Fruit fly (Drosophila melanogaster): ENCODE measurements around the gene Wnt6.

Gene Wnt6

dm6 chr2L:7315523-7315922, 18.0 kb upstream of the Wnt6 start:
- TF ChIP-seq CG34367 (tag; optimal IDR thresholded peaks at IDR 0.05) (no peak), rn (GFP tag; IDR thresholded peaks at IDR 0.05) (no peak), gl (tag; optimal IDR thresholded peaks at IDR 0.05) (no peak), CG12605 (GFP tag; IDR thresholded peaks at IDR 0.05) (no peak), EcR (GFP tag; optimal IDR thresholded peaks at IDR 0.05) (no peak), CG4496 (GFP tag; IDR thresholded peaks at IDR 0.05) (no peak), CG9948 (tag; optimal IDR thresholded peaks at IDR 0.05) (no peak), CG8301 (tag; optimal IDR thresholded peaks at IDR 0.05) (no peak), CG13204 (GFP tag; optimal IDR thresholded peaks at IDR 0.05) (no peak), CG8159 (tag; optimal IDR thresholded peaks at IDR 0.05) (no peak), fd96Ca (GFP tag; IDR thresholded peaks at IDR 0.05) (no peak), CG14655 (GFP tag; optimal IDR thresholded peaks at IDR 0.05) (no peak), Snoo (tag; optimal IDR thresholded peaks at IDR 0.05) (no peak), CG17806 (tag; optimal IDR thresholded peaks at IDR 0.05) (no peak), Ets98B (GFP tag; IDR thresholded peaks at IDR 0.05) (no peak), CG32121 (GFP tag; IDR thresholded peaks at IDR 0.05) (no peak), D1 (tag; optimal IDR thresholded peaks at IDR 0.05) (no peak), CG10348 (GFP tag; IDR thresholded peaks at IDR 0.05) (no peak), Pif1A (GFP tag; optimal IDR thresholded peaks at IDR 0.05) (no peak)

- TF ChIP-seq Pif1A (GFP tag; optimal IDR thresholded peaks at IDR 0.05) (peak; percentile 10), CG17806 (tag; optimal IDR thresholded peaks at IDR 0.05) (peak; percentile 5), Pif1B (GFP tag; optimal IDR thresholded peaks at IDR 0.05) (no peak), rn (GFP tag; IDR thresholded peaks at IDR 0.05) (no peak), CG8159 (tag; optimal IDR thresholded peaks at IDR 0.05) (peak; percentile 18), Ets98B (GFP tag; IDR thresholded peaks at IDR 0.05) (no peak), CG4496 (GFP tag; IDR thresholded peaks at IDR 0.05) (no peak), fd96Ca (GFP tag; IDR thresholded peaks at IDR 0.05) (no peak), CG9948 (tag; optimal IDR thresholded peaks at IDR 0.05) (peak; percentile 4), Snoo (tag; optimal IDR thresholded peaks at IDR 0.05) (peak; percentile 19), gl (tag; optimal IDR thresholded peaks at IDR 0.05) (no peak)
Observed at dm6 chr2L:7319335-7319734, 14.2 kb upstream of the Wnt6 start.

dm6 chr2L:7319914-7320313, 13.6 kb upstream of the Wnt6 start:
- peak; percentile 76 for TF ChIP-seq CG13204 (GFP tag; optimal IDR thresholded peaks at IDR 0.05)
- peak; percentile 48 for TF ChIP-seq Pif1B (GFP tag; optimal IDR thresholded peaks at IDR 0.05)
- peak; percentile 9; the same call in 1 of the 2 replicates for TF ChIP-seq rn (GFP tag; IDR thresholded peaks at IDR 0.05)
- TF ChIP-seq EcR (GFP tag; optimal IDR thresholded peaks at IDR 0.05): peak; percentile 80
- TF ChIP-seq CG9948 (tag; optimal IDR thresholded peaks at IDR 0.05): peak; percentile 52
- TF ChIP-seq Ets98B (GFP tag; IDR thresholded peaks at IDR 0.05): no peak
- TF ChIP-seq fd96Ca (GFP tag; IDR thresholded peaks at IDR 0.05): 0 out of 3 replicates have a peak, but pooled peaks have one; percentile 7
- peak; percentile 64 for TF ChIP-seq CG15710 (tag; optimal IDR thresholded peaks at IDR 0.05)
- TF ChIP-seq CG14655 (GFP tag; optimal IDR thresholded peaks at IDR 0.05): peak; percentile 21
- TF ChIP-seq Snoo (tag; optimal IDR thresholded peaks at IDR 0.05): peak; percentile 74
- peak; percentile 65 for TF ChIP-seq CG8159 (tag; optimal IDR thresholded peaks at IDR 0.05)
- TF ChIP-seq CG10348 (GFP tag; IDR thresholded peaks at IDR 0.05): no peak
- TF ChIP-seq CG34367 (tag; optimal IDR thresholded peaks at IDR 0.05): peak; percentile 57
- peak; percentile 14 for TF ChIP-seq gl (tag; optimal IDR thresholded peaks at IDR 0.05)
- no peak for TF ChIP-seq CG8301 (tag; optimal IDR thresholded peaks at IDR 0.05)
- peak; percentile 35 for TF ChIP-seq Pif1A (GFP tag; optimal IDR thresholded peaks at IDR 0.05)
- TF ChIP-seq D1 (tag; optimal IDR thresholded peaks at IDR 0.05): no peak
- TF ChIP-seq CG17806 (tag; optimal IDR thresholded peaks at IDR 0.05): peak; percentile 56
- 0 out of 2 replicates have a peak, but pooled peaks have one; percentile 17 for TF ChIP-seq CG12605 (GFP tag; IDR thresholded peaks at IDR 0.05)

dm6 chr2L:7321110-7321509, 12.4 kb upstream of the Wnt6 start:
- TF ChIP-seq CG9948 (tag; optimal IDR thresholded peaks at IDR 0.05) (peak; percentile 73), CG13204 (GFP tag; optimal IDR thresholded peaks at IDR 0.05) (peak; percentile 30), CG4496 (GFP tag; IDR thresholded peaks at IDR 0.05) (peak; percentile 28; the same call in 1 of the 3 replicates), EcR (GFP tag; optimal IDR thresholded peaks at IDR 0.05) (peak; percentile 72), CG17806 (tag; optimal IDR thresholded peaks at IDR 0.05) (peak; percentile 81), Ets98B (GFP tag; IDR thresholded peaks at IDR 0.05) (no peak), Snoo (tag; optimal IDR thresholded peaks at IDR 0.05) (peak; percentile 65), CG12605 (GFP tag; IDR thresholded peaks at IDR 0.05) (peak; percentile 35; the same call in 1 of the 2 replicates), CG8159 (tag; optimal IDR thresholded peaks at IDR 0.05) (peak; percentile 81), Pif1B (GFP tag; optimal IDR thresholded peaks at IDR 0.05) (peak; percentile 65), CG8301 (tag; optimal IDR thresholded peaks at IDR 0.05) (no peak), fd96Ca (GFP tag; IDR thresholded peaks at IDR 0.05) (no peak), CG14655 (GFP tag; optimal IDR thresholded peaks at IDR 0.05) (peak; percentile 50), gl (tag; optimal IDR thresholded peaks at IDR 0.05) (peak; percentile 46), D1 (tag; optimal IDR thresholded peaks at IDR 0.05) (peak; percentile 13), CG32121 (GFP tag; IDR thresholded peaks at IDR 0.05) (no peak), CG15710 (tag; optimal IDR thresholded peaks at IDR 0.05) (peak; percentile 84), rn (GFP tag; IDR thresholded peaks at IDR 0.05) (no peak), CG10348 (GFP tag; IDR thresholded peaks at IDR 0.05) (no peak), CG34367 (tag; optimal IDR thresholded peaks at IDR 0.05) (peak; percentile 82), Pif1A (GFP tag; optimal IDR thresholded peaks at IDR 0.05) (peak; percentile 78)

- TF ChIP-seq CG4496 (GFP tag; IDR thresholded peaks at IDR 0.05): peak; percentile 67; the same call in 2 of the 3 replicates
- TF ChIP-seq CG15710 (tag; optimal IDR thresholded peaks at IDR 0.05): peak; percentile 78
- peak; percentile 84 for TF ChIP-seq CG8159 (tag; optimal IDR thresholded peaks at IDR 0.05)
- TF ChIP-seq fd96Ca (GFP tag; IDR thresholded peaks at IDR 0.05): 0 out of 3 replicates have a peak, but pooled peaks have one; percentile 33
- peak; percentile 54 for TF ChIP-seq Pif1B (GFP tag; optimal IDR thresholded peaks at IDR 0.05)
- TF ChIP-seq CG10348 (GFP tag; IDR thresholded peaks at IDR 0.05): no peak
- no peak for TF ChIP-seq CG32121 (GFP tag; IDR thresholded peaks at IDR 0.05)
- TF ChIP-seq CG12605 (GFP tag; IDR thresholded peaks at IDR 0.05): no peak
- TF ChIP-seq EcR (GFP tag; optimal IDR thresholded peaks at IDR 0.05): no peak
- TF ChIP-seq CG34367 (tag; optimal IDR thresholded peaks at IDR 0.05): peak; percentile 69
- TF ChIP-seq Pif1A (GFP tag; optimal IDR thresholded peaks at IDR 0.05): peak; percentile 64
- TF ChIP-seq CG17806 (tag; optimal IDR thresholded peaks at IDR 0.05): peak; percentile 81
- peak; percentile 31 for TF ChIP-seq Snoo (tag; optimal IDR thresholded peaks at IDR 0.05)
- TF ChIP-seq CG9948 (tag; optimal IDR thresholded peaks at IDR 0.05): peak; percentile 65
- TF ChIP-seq D1 (tag; optimal IDR thresholded peaks at IDR 0.05): no peak
- TF ChIP-seq CG14655 (GFP tag; optimal IDR thresholded peaks at IDR 0.05): peak; percentile 58
- peak; percentile 21 for TF ChIP-seq CG8301 (tag; optimal IDR thresholded peaks at IDR 0.05)
- TF ChIP-seq CG13204 (GFP tag; optimal IDR thresholded peaks at IDR 0.05): peak; percentile 35
- peak; percentile 37 for TF ChIP-seq gl (tag; optimal IDR thresholded peaks at IDR 0.05)
Observed at dm6 chr2L:7323005-7323404, 10.5 kb upstream of the Wnt6 start.
